Worm (Caenorhabditis elegans) whole organism, L4/young adult: ENCODE data around the gene rpoa-1.
A peak's percentile ranks its signal among the peaks of the same experiment; 100 is the strongest.

Experiments
- W03F9.2 ChIP-seq: fragments of 150-350 bp; optimal IDR thresholded peaks from 2 replicates; lab custom pipeline; 2014; ENCODE audit warnings: missing biosample characterization, missing genetic modification characterization
- dao-5 ChIP-seq: sonication (generic microtip); optimal IDR thresholded peaks from 2 replicates; lab custom pipeline; 2016; ENCODE audit warnings: missing genotype, missing genetic modification characterization, moderate library complexity, missing compliant biosample characterization
- him-1 ChIP-seq: sonication (generic microtip); optimal IDR thresholded peaks from 2 replicates; lab custom pipeline; 2016; ENCODE audit warnings: missing genotype, missing genetic modification reagents, missing genetic modification characterization, missing compliant biosample characterization

The rpoa-1 gene

DNA sequence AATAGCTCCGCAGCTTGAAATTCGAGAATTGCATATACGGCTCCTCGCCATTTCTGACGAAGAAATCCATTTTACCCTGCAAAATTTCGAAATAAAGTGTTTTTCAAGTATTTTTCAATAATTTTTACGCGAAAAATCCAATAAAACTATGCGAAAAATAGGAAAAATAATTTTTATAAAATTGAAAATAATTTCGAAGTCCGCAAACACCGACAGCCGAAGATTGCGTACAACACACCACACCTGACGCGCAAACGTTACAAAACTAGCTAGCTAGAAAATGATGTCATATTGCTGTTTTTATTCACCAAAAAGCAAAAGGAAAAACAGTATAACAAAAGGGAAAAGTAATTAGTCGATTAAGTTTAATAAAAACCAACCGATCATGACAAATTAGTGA, at the start of gene rpoa-1:
Gene rpoa-1 (minus strand): TSS at position 84 of the 400 bp plus-strand sequence.
- TF ChIP-seq him-1 (tag; lab: Kevin White, UChicago) (no peak), W03F9.2 (tag; lab: Kevin White, UChicago) (no peak), dao-5 (tag; lab: Kevin White, UChicago) (no peak)

DNA sequence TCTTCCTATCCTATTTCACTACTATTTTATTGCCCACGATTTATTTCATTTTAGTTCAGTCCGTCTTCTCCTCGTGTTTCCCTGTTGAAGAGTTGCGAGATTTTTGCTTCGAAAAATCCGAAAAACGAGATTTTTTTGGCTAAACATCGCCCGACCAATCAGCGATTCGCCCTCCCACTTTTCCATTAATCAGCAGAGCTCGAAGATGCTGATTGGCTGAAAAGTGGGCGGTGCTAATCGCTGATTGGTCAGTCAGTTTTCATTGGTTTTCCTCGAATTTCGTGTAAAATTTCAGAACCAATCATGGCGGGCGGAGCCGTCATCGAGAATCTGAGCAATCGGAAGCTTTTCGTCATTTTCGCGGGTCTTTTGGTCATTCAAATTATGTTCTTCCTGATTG, 46.9 kb upstream of the rpoa-1 start, which contains the start of gene mig-14:
Gene mig-14 (plus strand): TSS at position 290 of the 400 bp plus-strand sequence.
- no peak for TF ChIP-seq W03F9.2 (tag; lab: Kevin White, UChicago)
- no peak for TF ChIP-seq him-1 (tag; lab: Kevin White, UChicago)
- no peak for TF ChIP-seq dao-5 (tag; lab: Kevin White, UChicago)

DNA sequence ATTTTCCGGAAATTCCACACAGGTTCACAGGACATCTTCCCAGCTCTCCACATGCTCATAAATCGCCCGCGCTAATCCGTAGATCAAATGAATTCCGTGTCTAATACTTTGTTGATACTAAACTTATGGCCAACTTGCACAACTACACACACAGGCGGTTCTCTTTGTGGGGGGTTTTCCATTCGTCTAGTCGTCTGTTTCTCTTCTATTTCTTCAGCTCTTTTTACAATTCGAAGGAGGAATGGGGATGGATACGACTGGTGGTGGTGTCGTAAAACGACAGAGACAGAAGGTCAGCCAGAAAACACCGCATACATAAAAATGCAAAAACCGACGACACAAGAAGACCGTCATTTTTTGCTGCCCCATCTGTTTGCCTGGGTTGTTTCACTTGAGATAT, 44.8 kb upstream of the rpoa-1 start:
- no peak for TF ChIP-seq dao-5 (tag; lab: Kevin White, UChicago)
- no peak for TF ChIP-seq him-1 (tag; lab: Kevin White, UChicago)
- no peak for TF ChIP-seq W03F9.2 (tag; lab: Kevin White, UChicago)

DNA sequence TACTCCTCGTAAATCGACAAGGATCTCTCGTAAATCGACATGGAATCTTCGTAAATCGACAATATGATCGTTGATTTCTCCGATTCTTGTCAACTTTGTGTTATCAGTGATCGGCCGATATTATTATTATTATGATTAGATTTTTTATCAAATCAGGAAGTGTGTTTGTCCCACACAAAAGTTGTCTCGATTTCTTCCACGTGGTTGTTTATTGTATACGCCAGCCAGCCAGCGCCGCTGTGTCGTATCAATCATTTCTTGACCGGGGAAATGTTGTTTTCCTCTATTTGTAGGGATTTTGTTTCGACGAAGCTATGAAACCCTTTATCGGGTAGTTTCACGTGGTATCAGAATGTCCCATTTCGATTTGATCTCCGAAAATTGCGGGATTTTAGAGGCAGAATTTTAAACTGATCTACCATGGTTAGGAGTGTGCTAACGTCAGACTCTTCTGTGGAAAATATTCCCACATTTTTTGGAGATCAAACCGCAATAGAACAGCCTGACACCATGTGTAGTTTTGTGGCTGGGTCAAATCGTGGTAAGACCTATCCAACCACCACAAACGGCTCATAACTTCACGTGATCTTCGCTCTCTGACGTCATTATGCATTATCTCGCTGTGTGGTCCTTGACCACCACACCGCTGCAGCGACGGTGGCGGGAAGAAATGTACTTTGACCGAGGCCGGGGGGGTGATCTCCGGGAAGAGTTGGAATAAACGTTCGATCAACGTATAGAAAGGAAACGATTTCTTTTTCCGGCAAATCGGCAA, 43.3 kb upstream of the rpoa-1 start:
- TF ChIP-seq him-1 (tag; lab: Kevin White, UChicago) (no peak), W03F9.2 (tag; lab: Kevin White, UChicago) (no peak), dao-5 (tag; lab: Kevin White, UChicago) (no peak)

DNA sequence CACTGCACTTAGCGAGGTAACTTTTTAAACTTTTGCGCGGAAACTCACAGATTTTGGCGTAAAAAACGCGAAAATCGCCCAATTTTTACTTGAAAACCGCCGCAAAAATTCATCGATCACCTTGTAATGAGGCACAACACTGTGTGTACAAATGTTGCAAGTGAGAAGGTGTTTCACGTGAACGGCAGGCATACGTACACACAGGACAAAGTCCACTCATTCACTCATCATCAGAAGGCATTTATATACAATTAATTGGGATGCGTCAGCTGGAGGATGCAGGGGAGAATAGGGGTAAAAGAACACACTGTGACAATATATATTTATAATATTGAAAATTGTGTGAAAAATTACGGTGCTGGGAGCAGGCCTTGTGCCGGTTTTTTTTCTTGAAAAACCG, 42.3 kb upstream of the rpoa-1 start:
- TF ChIP-seq him-1 (tag; lab: Kevin White, UChicago) (no peak), dao-5 (tag; lab: Kevin White, UChicago) (no peak), W03F9.2 (tag; lab: Kevin White, UChicago) (no peak)

DNA sequence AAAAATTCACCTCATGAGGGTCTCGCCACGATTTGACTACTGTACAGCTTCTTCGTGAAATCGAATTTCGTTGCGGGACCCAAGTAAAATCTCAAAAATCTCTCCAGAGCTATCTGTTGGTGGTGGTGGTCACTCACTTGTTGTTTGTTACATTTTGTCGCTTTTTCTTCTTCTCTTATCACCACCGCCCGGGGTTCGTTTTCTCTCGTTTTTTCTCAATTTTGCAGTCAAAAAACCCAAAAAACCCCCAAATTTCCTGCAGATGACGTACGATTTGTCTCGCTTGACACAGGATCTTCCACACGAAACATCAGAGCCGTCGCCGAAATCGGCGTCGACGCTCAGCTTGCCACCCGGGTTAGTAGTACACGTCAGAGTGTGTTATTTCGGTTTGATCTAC, 41.5 kb upstream of the rpoa-1 start, which contains the start of gene R06B9.5:
Gene R06B9.5 (plus strand): TSS at position 232 of the 400 bp plus-strand sequence.
- TF ChIP-seq dao-5 (tag; lab: Kevin White, UChicago), result no peak
- TF ChIP-seq him-1 (tag; lab: Kevin White, UChicago), result no peak
- TF ChIP-seq W03F9.2 (tag; lab: Kevin White, UChicago), result no peak

DNA sequence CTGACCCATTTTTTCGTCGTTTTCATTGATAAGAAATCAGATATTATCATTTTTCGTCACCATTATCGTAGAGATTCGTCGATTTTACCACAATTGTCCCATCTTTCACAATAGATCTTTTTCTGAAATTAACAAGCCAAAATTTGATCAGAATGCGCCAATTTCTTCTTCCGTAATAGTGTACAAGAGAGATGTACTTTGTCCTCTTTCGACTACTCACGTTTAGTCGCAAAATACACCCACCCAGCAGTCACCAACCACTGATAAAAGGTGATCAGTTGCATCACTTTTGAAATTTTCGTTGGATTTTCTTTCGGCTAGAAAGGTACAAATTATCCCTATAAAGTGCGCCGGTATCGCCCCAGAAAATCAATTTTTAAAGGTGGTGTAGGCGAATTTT, 38.0 kb upstream of the rpoa-1 start:
- no peak for TF ChIP-seq him-1 (tag; lab: Kevin White, UChicago)
- TF ChIP-seq W03F9.2 (tag; lab: Kevin White, UChicago), result no peak
- TF ChIP-seq dao-5 (tag; lab: Kevin White, UChicago), result no peak

DNA sequence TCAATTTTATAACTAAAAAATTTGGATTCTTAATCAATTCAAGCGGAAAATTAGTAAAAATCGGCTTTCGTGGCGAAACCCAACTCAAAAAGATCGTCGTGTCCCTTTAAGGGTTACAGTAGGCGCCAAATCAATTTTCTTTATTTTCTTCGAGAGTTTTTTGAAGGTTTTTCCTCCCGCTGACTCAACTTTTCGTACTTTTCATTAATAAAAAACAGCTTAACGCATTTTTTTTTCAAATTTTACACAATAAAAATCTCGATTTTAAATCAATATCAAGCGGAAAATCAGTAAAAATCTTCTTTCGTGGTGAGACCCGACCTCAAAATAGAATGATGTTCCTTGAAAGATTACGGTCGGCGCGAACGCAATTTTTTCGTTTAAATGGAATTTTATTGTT, 37.6 kb upstream of the rpoa-1 start:
- TF ChIP-seq W03F9.2 (tag; lab: Kevin White, UChicago), result peak; percentile 13
- no peak for TF ChIP-seq him-1 (tag; lab: Kevin White, UChicago)

DNA sequence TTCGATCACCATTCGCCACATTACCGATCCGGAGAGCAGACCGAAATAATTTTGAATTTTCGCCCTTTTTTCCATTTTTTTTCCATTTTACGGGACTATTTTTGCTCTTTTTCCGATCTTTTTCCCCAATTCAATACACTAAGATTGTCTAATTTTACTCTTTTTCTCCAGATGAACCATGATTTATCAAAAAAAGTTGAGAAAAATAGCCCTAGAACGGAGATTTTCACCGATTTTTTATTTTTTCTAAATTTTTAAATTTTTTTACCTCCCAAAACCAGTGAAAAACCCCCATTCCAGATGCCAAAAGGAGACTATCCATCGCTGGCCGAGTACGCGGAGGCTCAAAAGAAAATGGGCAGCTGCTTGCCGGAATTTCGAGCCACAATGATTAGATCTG, 34.8 kb upstream of the rpoa-1 start, which contains the start of gene Y54G9A.9:
Gene Y54G9A.9 (plus strand): TSS at position 301 of the 400 bp plus-strand sequence.
- TF ChIP-seq W03F9.2 (tag; lab: Kevin White, UChicago) (no peak), dao-5 (tag; lab: Kevin White, UChicago) (no peak), him-1 (tag; lab: Kevin White, UChicago) (no peak)

DNA sequence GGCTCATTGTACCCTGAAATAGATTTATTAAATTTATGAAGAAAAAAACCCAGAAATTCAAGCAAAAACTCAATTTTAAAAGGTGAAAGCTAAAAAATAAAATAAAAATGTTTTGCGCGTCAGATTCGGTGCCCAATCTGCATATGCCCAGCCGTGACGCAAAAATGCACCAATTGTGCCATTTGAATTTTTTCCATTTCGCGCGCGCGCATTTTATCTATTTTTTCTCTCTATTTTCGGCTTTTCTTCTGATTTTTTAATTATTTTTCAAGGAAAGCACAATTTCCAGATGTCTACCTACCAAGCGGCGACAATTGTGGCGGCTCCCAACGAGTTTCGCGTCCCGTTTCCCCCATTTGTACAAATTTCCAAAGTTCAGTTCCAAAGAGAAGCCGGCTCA, 31.2 kb upstream of the rpoa-1 start, which contains the start of the genes Y54G9A.7 and bub-3:
Gene Y54G9A.7 (minus strand): TSS at position 7 of the 400 bp plus-strand sequence.
Gene bub-3 (plus strand): TSS at position 270 of the 400 bp plus-strand sequence.
- TF ChIP-seq him-1 (tag; lab: Kevin White, UChicago) (no peak), dao-5 (tag; lab: Kevin White, UChicago) (no peak), W03F9.2 (tag; lab: Kevin White, UChicago) (no peak)

DNA sequence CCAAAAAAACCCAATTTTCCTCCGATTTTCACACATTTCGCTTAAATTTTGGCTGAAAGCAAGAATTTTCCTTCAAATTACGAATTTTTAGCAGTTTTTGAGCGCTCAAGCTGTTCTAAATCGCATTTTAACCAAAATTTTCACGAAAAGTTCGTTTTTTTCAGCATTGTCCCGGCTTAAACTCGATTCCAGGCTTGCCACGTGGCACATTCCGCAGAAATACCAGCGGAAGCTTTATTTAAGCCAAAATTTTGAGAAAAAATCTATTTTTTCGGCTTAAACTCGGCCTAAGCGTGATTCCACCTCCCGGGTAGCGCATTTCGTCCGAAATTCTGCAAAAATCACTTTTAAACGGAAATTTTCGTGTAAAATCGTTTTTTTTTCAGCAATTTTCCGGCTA, 29.2 kb upstream of the rpoa-1 start:
- no peak for TF ChIP-seq W03F9.2 (tag; lab: Kevin White, UChicago)
- no peak for TF ChIP-seq him-1 (tag; lab: Kevin White, UChicago)
- TF ChIP-seq dao-5 (tag; lab: Kevin White, UChicago), result no peak

DNA sequence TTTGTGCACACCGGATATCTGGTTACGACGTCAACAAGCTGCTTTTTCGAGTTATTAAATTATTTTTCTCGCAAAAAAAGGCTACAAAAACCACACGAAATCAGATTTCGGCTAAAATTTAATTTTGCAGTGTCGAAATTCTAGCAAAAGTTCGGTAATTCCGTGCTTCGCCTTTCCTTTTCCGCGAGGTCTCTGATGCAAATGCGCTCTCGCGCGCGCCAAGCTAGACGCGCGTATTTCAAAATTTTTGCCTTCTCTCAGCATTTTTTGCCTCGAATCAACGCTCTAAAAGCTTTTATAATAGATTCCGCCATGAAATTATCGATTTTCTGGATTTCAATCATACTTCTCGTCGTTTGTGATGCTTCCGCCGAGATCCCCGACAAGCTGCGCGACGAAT, 28.2 kb upstream of the rpoa-1 start, which contains the start of gene Y54G9A.5:
Gene Y54G9A.5 (plus strand): TSS at position 245 of the 400 bp plus-strand sequence.
- no peak for TF ChIP-seq W03F9.2 (tag; lab: Kevin White, UChicago)
- no peak for TF ChIP-seq him-1 (tag; lab: Kevin White, UChicago)
- no peak for TF ChIP-seq dao-5 (tag; lab: Kevin White, UChicago)

DNA sequence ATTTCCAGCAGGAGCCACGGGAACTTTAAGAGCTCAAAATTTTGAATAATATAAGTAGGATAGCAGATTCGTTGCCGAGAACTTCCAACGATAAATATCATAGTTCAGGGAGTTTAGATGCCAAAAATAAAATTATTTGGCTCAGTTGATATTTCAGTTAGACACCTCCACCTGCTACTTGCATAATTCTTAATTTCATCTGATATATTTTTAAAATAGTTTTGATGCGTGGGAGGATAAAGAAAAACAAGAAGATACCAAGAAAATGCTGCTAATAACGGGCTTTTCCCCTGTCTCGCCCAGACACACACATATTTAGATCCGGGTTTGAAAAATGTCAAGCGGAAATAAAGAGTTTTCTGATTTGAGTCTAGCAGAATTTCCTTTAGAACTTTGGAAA, 26.6 kb upstream of the rpoa-1 start, which contains the start of gene sre-46:
Gene sre-46 (minus strand): TSS at position 101 of the 400 bp plus-strand sequence.
- TF ChIP-seq W03F9.2 (tag; lab: Kevin White, UChicago) (no peak), him-1 (tag; lab: Kevin White, UChicago) (no peak), dao-5 (tag; lab: Kevin White, UChicago) (no peak)
